Worm (Caenorhabditis elegans) whole organism, L1 larva: ENCODE results near the gene spp-10.

Source experiments
- C04F5.9 ChIP-seq: sonication (generic microtip); optimal IDR thresholded peaks from 2 replicates; lab custom pipeline; 2016; ENCODE audit warnings: missing genetic modification characterization, missing compliant biosample characterization
- C16A3.4 ChIP-seq: fragments of 150-350 bp; optimal IDR thresholded peaks from 2 replicates; lab custom pipeline; 2014; ENCODE audit warnings: missing biosample characterization, missing genetic modification characterization
- ama-1 ChIP-seq: fragments of 150-350 bp; optimal IDR thresholded peaks from 2 replicates; lab custom pipeline; 2014
- ceh-63 ChIP-seq: fragments of 200-800 bp; sonication (Bioruptor generic); optimal IDR thresholded peaks from 2 replicates; lab custom pipeline; 2018; ENCODE audit warnings: mild to moderate bottlenecking, missing genetic modification characterization, missing compliant biosample characterization
- ceh-8 ChIP-seq: fragments of 200-800 bp; sonication (Bioruptor generic); optimal IDR thresholded peaks from 2 replicates; lab custom pipeline; 2018; ENCODE audit warnings: mild to moderate bottlenecking, missing genetic modification characterization, moderate library complexity, missing compliant biosample characterization
- ceh-82 ChIP-seq, 3 experiments: fragments of 150-350 bp in 1 of 3; sonication (generic microtip) in 2 of 3; optimal IDR thresholded peaks; 2 replicates each; lab custom pipeline; 2014 to 2017; ENCODE audit warnings: missing biosample characterization in 3 of 3, missing genetic modification characterization in 3 of 3
- ceh-88 ChIP-seq: fragments of 200-800 bp; sonication (Bioruptor generic); IDR thresholded peaks from 2 replicates; pipeline ENCODE4 v1.3.6; 2022; ENCODE audit warnings: missing genetic modification characterization, missing compliant biosample characterization
- ceh-90 ChIP-seq: sonication (generic microtip); optimal IDR thresholded peaks from 2 replicates; lab custom pipeline; 2016; ENCODE audit warnings: missing genetic modification characterization, missing compliant biosample characterization
- dpl-1 ChIP-seq, 3 experiments: fragments of 150-350 bp in 2 of 3; sonication (generic microtip) in 1 of 3; optimal IDR thresholded peaks; 2 replicates each; lab custom pipeline; 2014 to 2017; ENCODE audit warnings: missing biosample characterization in 3 of 3, missing genetic modification characterization in 3 of 3, missing genetic modification reagents in 3 of 3
- efl-1 ChIP-seq, 4 experiments: fragments of 150-350 bp; optimal IDR thresholded peaks in 3 of 4; peaks in 1 of 4; 1 replicate in 1 of 4; 2 replicates in 3 of 4; lab custom pipeline; 2014; ENCODE audit warnings: missing biosample characterization in 2 of 4, missing genetic modification characterization in 2 of 4, missing genetic modification reagents in 2 of 4
- efl-3 ChIP-seq: fragments of 200-800 bp; sonication (Bioruptor generic); optimal IDR thresholded peaks from 2 replicates; lab custom pipeline; 2018; ENCODE audit warnings: mild to moderate bottlenecking, missing genetic modification characterization, missing compliant biosample characterization
- egl-27 ChIP-seq, 2 experiments: fragments of 150-350 bp in 1 of 2; sonication (generic microtip); optimal IDR thresholded peaks; 3 replicates each; lab custom pipeline; 2017 to 2018; ENCODE audit warnings: missing biosample characterization in 2 of 2, missing genetic modification characterization in 2 of 2, missing genetic modification reagents in 2 of 2
- elt-3 ChIP-seq, 6 experiments: fragments of 150-350 bp in 1 of 6; sonication (generic microtip); optimal IDR thresholded peaks; 2 replicates each; lab custom pipeline; 2017 to 2018; ENCODE audit warnings: missing biosample characterization in 6 of 6, missing genetic modification characterization in 6 of 6, inconsistent platforms in 1 of 6
- ets-5 ChIP-seq: fragments of 200-800 bp; sonication (Bioruptor generic); IDR thresholded peaks from 2 replicates; pipeline ENCODE4 v1.3.6; 2022; ENCODE audit warnings: missing genetic modification characterization, missing compliant biosample characterization
- fkh-10 ChIP-seq: sonication (generic microtip); optimal IDR thresholded peaks from 2 replicates; lab custom pipeline; 2017; ENCODE audit warnings: missing biosample characterization, missing genetic modification reagents, missing genetic modification characterization
- fkh-8 ChIP-seq: sonication (generic microtip); optimal IDR thresholded peaks from 2 replicates; lab custom pipeline; 2016; ENCODE audit warnings: mild to moderate bottlenecking, missing genetic modification characterization, missing compliant biosample characterization
- fos-1 ChIP-seq: fragments of 150-350 bp; optimal IDR thresholded peaks from 2 replicates; lab custom pipeline; 2014; ENCODE audit warnings: missing biosample characterization, missing genetic modification characterization
- grh-1 ChIP-seq: fragments of 200-800 bp; sonication (Bioruptor generic); IDR thresholded peaks from 2 replicates; pipeline ENCODE4 v1.3.6; 2022; ENCODE audit warnings: missing genetic modification reagents, missing genetic modification characterization, missing compliant biosample characterization
- hpl-2 ChIP-seq: fragments of 150-350 bp; optimal IDR thresholded peaks from 2 replicates; lab custom pipeline; 2014; ENCODE audit warnings: missing biosample characterization, missing genetic modification reagents, missing genetic modification characterization
- isw-1 ChIP-seq: fragments of 200-800 bp; sonication (Bioruptor generic); IDR thresholded peaks from 2 replicates; pipeline ENCODE4 v1.3.6; 2022; ENCODE audit warnings: missing genetic modification characterization, missing compliant biosample characterization
- lin-13 ChIP-seq: fragments of 150-350 bp; optimal IDR thresholded peaks from 2 replicates; lab custom pipeline; 2014; ENCODE audit warnings: missing biosample characterization, missing genetic modification reagents, missing genetic modification characterization
- lin-14 ChIP-seq: fragments of 200-800 bp; sonication (Bioruptor generic); optimal IDR thresholded peaks from 2 replicates; lab custom pipeline; 2018; ENCODE audit warnings: mild to moderate bottlenecking, missing genetic modification characterization, moderate library complexity, missing compliant biosample characterization
- lin-15B ChIP-seq: fragments of 150-350 bp; sonication (generic microtip); optimal IDR thresholded peaks from 3 replicates; lab custom pipeline; 2014; ENCODE audit warnings: missing biosample characterization, missing genetic modification characterization
- lin-39 ChIP-seq: fragments of 150-350 bp; optimal IDR thresholded peaks from 2 replicates; lab custom pipeline; 2014; ENCODE audit warnings: missing biosample characterization, missing genetic modification reagents, missing genetic modification characterization
- lir-3 ChIP-seq: sonication (generic microtip); optimal IDR thresholded peaks from 2 replicates; lab custom pipeline; 2016; ENCODE audit warnings: mild to moderate bottlenecking, missing genetic modification characterization, moderate library complexity, missing compliant biosample characterization; ENCODE audit not compliant: poor library complexity
- mdl-1 ChIP-seq, 2 experiments: fragments of 150-350 bp; optimal IDR thresholded peaks; 2 replicates each; lab custom pipeline; 2014 to 2017; ENCODE audit warnings: missing biosample characterization in 2 of 2, missing genetic modification characterization in 2 of 2, inconsistent platforms in 1 of 2
- mef-2 ChIP-seq: fragments of 150-350 bp; optimal IDR thresholded peaks from 2 replicates; lab custom pipeline; 2014; ENCODE audit warnings: missing biosample characterization, missing genetic modification characterization
- nhr-12 ChIP-seq: sonication (generic microtip); optimal IDR thresholded peaks from 2 replicates; lab custom pipeline; 2017; ENCODE audit warnings: missing biosample characterization, missing genetic modification characterization
- nhr-19 ChIP-seq: fragments of 200-800 bp; sonication (Bioruptor generic); conservative IDR thresholded peaks from 2 replicates; pipeline ENCODE4 v1.3.6; 2022; ENCODE audit warnings: missing genetic modification characterization, missing compliant biosample characterization
- nhr-47 ChIP-seq: sonication (generic microtip); optimal IDR thresholded peaks from 2 replicates; lab custom pipeline; 2016; ENCODE audit warnings: mild to moderate bottlenecking, missing genetic modification characterization, moderate library complexity, missing compliant biosample characterization
- nhr-76 ChIP-seq: sonication (generic microtip); optimal IDR thresholded peaks from 2 replicates; lab custom pipeline; 2017; ENCODE audit warnings: missing biosample characterization, missing genetic modification characterization
- nhr-84 ChIP-seq: sonication (generic microtip); optimal IDR thresholded peaks from 2 replicates; lab custom pipeline; 2017; ENCODE audit warnings: missing biosample characterization, missing genetic modification characterization
- nhr-85 ChIP-seq: sonication (generic microtip); peaks from one replicate; lab custom pipeline; 2016; ENCODE audit warnings: missing genetic modification characterization, inconsistent platforms, missing compliant biosample characterization
- sox-4 ChIP-seq: sonication (generic microtip); optimal IDR thresholded peaks from 2 replicates; lab custom pipeline; 2016; ENCODE audit warnings: missing genetic modification characterization, missing compliant biosample characterization
- sptf-1 ChIP-seq: fragments of 150-350 bp; optimal IDR thresholded peaks from 2 replicates; lab custom pipeline; 2014; ENCODE audit warnings: missing biosample characterization, missing genetic modification characterization
- sup-37 ChIP-seq: fragments of 200-800 bp; sonication (Bioruptor generic); optimal IDR thresholded peaks from 2 replicates; lab custom pipeline; 2018; ENCODE audit warnings: mild to moderate bottlenecking, missing genetic modification characterization, missing compliant biosample characterization
- swsn-7 ChIP-seq: sonication (generic microtip); optimal IDR thresholded peaks from 2 replicates; lab custom pipeline; 2016; ENCODE audit warnings: missing genetic modification characterization, missing compliant biosample characterization
- tlp-1 ChIP-seq: fragments of 150-350 bp; optimal IDR thresholded peaks from 2 replicates; lab custom pipeline; 2014; ENCODE audit warnings: missing biosample characterization, missing genetic modification characterization
- unc-130 ChIP-seq: fragments of 150-350 bp; optimal IDR thresholded peaks from 2 replicates; lab custom pipeline; 2017; ENCODE audit warnings: missing biosample characterization, missing genetic modification characterization, inconsistent platforms
- unc-30 ChIP-seq: sonication (generic microtip); optimal IDR thresholded peaks from 2 replicates; lab custom pipeline; 2017; ENCODE audit warnings: missing biosample characterization, missing genetic modification characterization
- unc-62 ChIP-seq: fragments of 150-350 bp; optimal IDR thresholded peaks from 2 replicates; lab custom pipeline; 2014; ENCODE audit warnings: missing biosample characterization, missing genetic modification reagents, missing genetic modification characterization
- unc-86 ChIP-seq: sonication (generic microtip); optimal IDR thresholded peaks from 2 replicates; lab custom pipeline; 2016; ENCODE audit warnings: missing genetic modification characterization, missing compliant biosample characterization
- xbp-1 ChIP-seq: sonication (generic microtip); optimal IDR thresholded peaks from 2 replicates; lab custom pipeline; 2016; ENCODE audit warnings: missing genetic modification characterization, missing compliant biosample characterization
- zag-1 ChIP-seq: fragments of 150-350 bp; optimal IDR thresholded peaks from 2 replicates; lab custom pipeline; 2014; ENCODE audit warnings: missing biosample characterization, missing genetic modification characterization
- zip-4 ChIP-seq: fragments of 200-800 bp; sonication (Bioruptor generic); optimal IDR thresholded peaks from 2 replicates; lab custom pipeline; 2018; ENCODE audit warnings: mild to moderate bottlenecking, missing genetic modification characterization, moderate library complexity, missing compliant biosample characterization
- ztf-11 ChIP-seq, 2 experiments: sonication (generic microtip); optimal IDR thresholded peaks; 2 replicates each; lab custom pipeline; 2016 to 2017; ENCODE audit warnings: missing genetic modification characterization in 2 of 2, missing biosample characterization in 1 of 2, missing compliant biosample characterization in 1 of 2

spp-10 gene

ce11 chrIV:8428492-8428891 lies 48.5 kb upstream of the spp-10 start (continued):
- peak; percentile 11 to 54 for TF ChIP-seq egl-27 (tag; optimal IDR thresholded peaks at IDR 0.05; lab: Kevin White, UChicago)
- peak; percentile 92 for TF ChIP-seq nhr-47 (tag; lab: Kevin White, UChicago)
- peak; percentile 56 for TF ChIP-seq lir-3
- no peak for TF ChIP-seq unc-30 (tag; lab: Kevin White, UChicago)
- TF ChIP-seq ceh-82 (tag; optimal IDR thresholded peaks at IDR 0.05; lab: Kevin White, UChicago): peak; percentile 71 to 78 (median 71)
- TF ChIP-seq C04F5.9 (tag; lab: Kevin White, UChicago): peak; percentile 63
- TF ChIP-seq fos-1: peak; percentile 49
- TF ChIP-seq nhr-19 (GFP tag; lab: Robert Waterston, UW): peak; percentile 92
- peak; percentile 73; the same call in 1 of the 2 replicates for TF ChIP-seq ceh-88
- peak; percentile 87 for TF ChIP-seq grh-1 (GFP tag; lab: Robert Waterston, UW)
- no peak for TF ChIP-seq nhr-84 (tag; lab: Kevin White, UChicago)
- peak; percentile 68 to 73 for TF ChIP-seq efl-1 (optimal IDR thresholded peaks at IDR 0.05; lab: Kevin White, UChicago)
- peak; percentile 52 to 97 for TF ChIP-seq efl-1 (GFP tag; optimal IDR thresholded peaks at IDR 0.05 in 1 of 2; lab: Kevin White, UChicago)
- TF ChIP-seq zip-4 (GFP tag; lab: Kevin White, UChicago): peak; percentile 78
- peak; percentile 76 for TF ChIP-seq fkh-8 (tag; lab: Kevin White, UChicago)
- TF ChIP-seq lin-13 (GFP tag; lab: Kevin White, UChicago): peak; percentile 61
- TF ChIP-seq lin-14 (GFP tag; lab: Kevin White, UChicago): peak; percentile 97
- peak; percentile 98 for TF ChIP-seq nhr-85 (tag; lab: Kevin White, UChicago)
- peak; percentile 44 for TF ChIP-seq sox-4 (tag; lab: Kevin White, UChicago)
- peak; percentile 77 for TF ChIP-seq hpl-2 (GFP tag; lab: Kevin White, UChicago)
- TF ChIP-seq sptf-1 (tag; lab: Kevin White, UChicago): no peak
- TF ChIP-seq lin-39 (tag; lab: Kevin White, UChicago): peak; percentile 63
- TF ChIP-seq efl-3: peak; percentile 20
- peak; percentile 69 for TF ChIP-seq unc-86 (tag; lab: Kevin White, UChicago)
- no peak for TF ChIP-seq nhr-12 (tag; lab: Kevin White, UChicago)
- TF ChIP-seq elt-3 (tag; optimal IDR thresholded peaks at IDR 0.05; lab: Kevin White, UChicago): peak in 2 of 6 experiments; percentile 19 to 66
- no peak for TF ChIP-seq fkh-10 (GFP tag; lab: Kevin White, UChicago)
- TF ChIP-seq ceh-90 (tag; lab: Kevin White, UChicago): no peak
- no peak for TF ChIP-seq tlp-1 (tag; lab: Kevin White, UChicago)
- TF ChIP-seq ama-1 (lab: Kevin White, UChicago): peak; percentile 92
- TF ChIP-seq unc-62 (GFP tag; lab: Kevin White, UChicago): no peak
- TF ChIP-seq mef-2 (tag; lab: Kevin White, UChicago): no peak
- peak; percentile 84 for TF ChIP-seq xbp-1 (tag; lab: Kevin White, UChicago)
- peak; percentile 78 for TF ChIP-seq sup-37 (GFP tag; lab: Kevin White, UChicago)
- TF ChIP-seq ceh-63: no peak
- TF ChIP-seq, all 84 proteins: peak for 55

- TF ChIP-seq ama-1 (lab: Kevin White, UChicago) (peak; percentile 98), ceh-82 (tag; optimal IDR thresholded peaks at IDR 0.05; lab: Kevin White, UChicago) (peak; percentile 3 to 79 (median 48)), mdl-1 (tag; optimal IDR thresholded peaks at IDR 0.05; lab: Kevin White, UChicago) (peak in 1 of 2 experiments; percentile 92), lin-39 (tag; lab: Kevin White, UChicago) (no peak), nhr-76 (tag; lab: Kevin White, UChicago) (no peak), C16A3.4 (tag; lab: Kevin White, UChicago) (peak; percentile 65), zag-1 (tag; lab: Kevin White, UChicago) (no peak), C04F5.9 (tag; lab: Kevin White, UChicago) (peak; percentile 30), lin-15B (tag; lab: Kevin White, UChicago) (no peak), fos-1 (peak; percentile 71), xbp-1 (tag; lab: Kevin White, UChicago) (peak; percentile 52), dpl-1 (GFP tag; optimal IDR thresholded peaks at IDR 0.05; lab: Kevin White, UChicago) (peak; percentile 9 to 52 (median 21)), mef-2 (tag; lab: Kevin White, UChicago) (no peak), swsn-7 (tag; lab: Kevin White, UChicago) (peak; percentile 70), ets-5 (GFP tag; lab: Robert Waterston, UW) (no peak), nhr-85 (tag; lab: Kevin White, UChicago) (peak; percentile 88), nhr-84 (tag; lab: Kevin White, UChicago) (peak; percentile 48), unc-130 (tag; lab: Kevin White, UChicago) (peak; percentile 53), ceh-8 (peak; percentile 24), lin-13 (GFP tag; lab: Kevin White, UChicago) (peak; percentile 75), isw-1 (GFP tag; lab: Robert Waterston, UW) (peak; percentile 42), efl-1 (optimal IDR thresholded peaks at IDR 0.05; lab: Kevin White, UChicago) (peak; percentile 49 to 66), efl-1 (GFP tag; optimal IDR thresholded peaks at IDR 0.05 in 1 of 2; lab: Kevin White, UChicago) (peak in 1 of 2 experiments; percentile 94), lir-3 (peak; percentile 46), ztf-11 (tag; optimal IDR thresholded peaks at IDR 0.05; lab: Kevin White, UChicago) (no peak)
Measured at ce11 chrIV:8431567-8432458, 45.2 kb upstream of the spp-10 start.
